Fruit fly (Drosophila melanogaster) whole organism, embryonic: Measurements from ENCODE around the gene corolla.

ENCODE experiments used
- Bdp1 ChIP-seq: fragments of 200-800 bp; sonication (Bioruptor generic); optimal IDR thresholded peaks from 3 replicates; lab custom pipeline; 2016; ENCODE audit warnings: missing biosample characterization, missing genetic modification characterization
- CG12155 ChIP-seq: fragments of 200-800 bp; sonication (Bioruptor generic); optimal IDR thresholded peaks from 3 replicates; lab custom pipeline; 2016; ENCODE audit warnings: missing biosample characterization, missing genetic modification characterization
- CG12942 ChIP-seq: fragments of 200-800 bp; sonication (Bioruptor generic); optimal IDR thresholded peaks from 3 replicates; lab custom pipeline; 2016; ENCODE audit warnings: missing biosample characterization, missing genetic modification characterization
- CG14860 ChIP-seq: fragments of 200-800 bp; sonication (Bioruptor generic); IDR thresholded peaks from 3 replicates; pipeline ENCODE4 v1.3.6; 2022; ENCODE audit warnings: missing biosample characterization, missing genetic modification characterization; ENCODE audit not compliant: partially characterized antibody
- CG15011 ChIP-seq: fragments of 200-800 bp; sonication (Bioruptor generic); optimal IDR thresholded peaks from 3 replicates; lab custom pipeline; 2018; ENCODE audit warnings: missing biosample characterization, mild to moderate bottlenecking, missing genetic modification characterization
- CG16815 ChIP-seq: fragments of 200-800 bp; sonication (Bioruptor generic); optimal IDR thresholded peaks from 3 replicates; lab custom pipeline; 2017; ENCODE audit warnings: missing biosample characterization, mild to moderate bottlenecking, missing genetic modification characterization
- CG17328 ChIP-seq: fragments of 200-800 bp; sonication (Bioruptor generic); IDR thresholded peaks from 2 replicates; pipeline ENCODE4 v1.3.6; 2022; ENCODE audit warnings: missing biosample characterization, missing genetic modification characterization
- CG17612 ChIP-seq: fragments of 200-800 bp; sonication (Bioruptor generic); IDR thresholded peaks from 2 replicates; pipeline ENCODE4 v1.3.6; 2022; ENCODE audit warnings: missing biosample characterization, missing genetic modification characterization
- CG1792 ChIP-seq: fragments of 200-800 bp; sonication (Bioruptor generic); optimal IDR thresholded peaks from 2 replicates; lab custom pipeline; 2016; ENCODE audit warnings: missing biosample characterization, missing genetic modification characterization
- CG2120 ChIP-seq: fragments of 200-800 bp; sonication (Bioruptor generic); optimal IDR thresholded peaks from 3 replicates; lab custom pipeline; 2016; ENCODE audit warnings: missing biosample characterization, missing genetic modification characterization
- CG2875 ChIP-seq: fragments of 200-800 bp; sonication (Bioruptor generic); optimal IDR thresholded peaks from 2 replicates; lab custom pipeline; 2017; ENCODE audit warnings: missing biosample characterization, mild to moderate bottlenecking, missing genetic modification characterization, missing genetic modification reagents
- CG30431 ChIP-seq: fragments of 200-800 bp; sonication (Bioruptor generic); optimal IDR thresholded peaks from 2 replicates; lab custom pipeline; 2017; ENCODE audit warnings: missing biosample characterization, missing genetic modification characterization
- CG3163 ChIP-seq: fragments of 200-800 bp; sonication (Bioruptor generic); optimal IDR thresholded peaks from 3 replicates; lab custom pipeline; 2016; ENCODE audit warnings: missing biosample characterization, missing genetic modification characterization
- CG32532 ChIP-seq: fragments of 200-800 bp; sonication (Bioruptor generic); IDR thresholded peaks from 2 replicates; pipeline ENCODE4 v1.3.6; 2022; ENCODE audit warnings: missing biosample characterization, missing genetic modification characterization
- CG33213 ChIP-seq: fragments of 200-800 bp; sonication (Bioruptor generic); optimal IDR thresholded peaks from 3 replicates; lab custom pipeline; 2016; ENCODE audit warnings: missing biosample characterization, missing genetic modification characterization
- CG34422 ChIP-seq: fragments of 200-800 bp; sonication (Bioruptor generic); IDR thresholded peaks from 3 replicates; pipeline ENCODE4 v1.3.6; 2022; ENCODE audit warnings: missing biosample characterization, missing genetic modification characterization
- CG3838 ChIP-seq: fragments of 200-800 bp; sonication (Bioruptor generic); optimal IDR thresholded peaks from 3 replicates; lab custom pipeline; 2016; ENCODE audit warnings: missing biosample characterization, missing genetic modification characterization
- CG3847 ChIP-seq: fragments of 200-800 bp; sonication (Bioruptor generic); IDR thresholded peaks from 2 replicates; pipeline ENCODE4 v1.3.6; 2022; ENCODE audit warnings: missing biosample characterization, missing genetic modification characterization
- CG6254 ChIP-seq: fragments of 200-800 bp; sonication (Bioruptor generic); optimal IDR thresholded peaks from 3 replicates; lab custom pipeline; 2017; ENCODE audit warnings: mild to moderate bottlenecking, missing biosample characterization, missing genetic modification reagents, missing genetic modification characterization
- CG6654 ChIP-seq: fragments of 200-800 bp; sonication (Bioruptor generic); optimal IDR thresholded peaks from 2 replicates; lab custom pipeline; 2017; ENCODE audit warnings: missing biosample characterization, mild to moderate bottlenecking, missing genetic modification characterization
- CG6765 ChIP-seq: fragments of 200-800 bp; sonication (Bioruptor generic); optimal IDR thresholded peaks from 3 replicates; lab custom pipeline; 2017; ENCODE audit warnings: missing biosample characterization, mild to moderate bottlenecking, missing genetic modification characterization
- CG8924 ChIP-seq: fragments of 200-800 bp; optimal IDR thresholded peaks from 3 replicates; lab custom pipeline; 2019; ENCODE audit warnings: missing biosample characterization, mild to moderate bottlenecking, missing genetic modification characterization, moderate library complexity
- D ChIP-seq, 2 experiments: fragments of 200-800 bp in 1 of 2; fragments of >200 bp in 1 of 2; sonication (Bioruptor generic) in 1 of 2; optimal IDR thresholded peaks; 2 replicates in 1 of 2; 3 replicates in 1 of 2; lab custom pipeline; 2017; ENCODE audit warnings: mild to moderate bottlenecking in 1 of 2, missing biosample characterization in 1 of 2, missing genetic modification characterization in 1 of 2, missing genetic modification reagents in 1 of 2
- D19A ChIP-seq: fragments of 200-800 bp; optimal IDR thresholded peaks from 3 replicates; lab custom pipeline; 2019; ENCODE audit warnings: missing biosample characterization, mild to moderate bottlenecking, missing genetic modification characterization, moderate library complexity
- Dll ChIP-seq: fragments of 200-800 bp; sonication (Bioruptor generic); IDR thresholded peaks from 4 replicates; pipeline ENCODE4 v1.3.6; 2022; ENCODE audit warnings: missing biosample characterization, missing genetic modification characterization; ENCODE audit not compliant: partially characterized antibody
- Doc2 ChIP-seq: fragments of 200-800 bp; sonication (Bioruptor generic); IDR thresholded peaks from 2 replicates; pipeline ENCODE4 v1.3.6; 2022; ENCODE audit warnings: missing biosample characterization, missing genetic modification characterization
- Dref ChIP-seq: fragments of 200-800 bp; sonication (Bioruptor generic); IDR thresholded peaks from 2 replicates; pipeline ENCODE4 v1.3.6; 2022; ENCODE audit warnings: missing biosample characterization, missing genetic modification characterization
- Drgx ChIP-seq: fragments of 200-800 bp; sonication (Bioruptor generic); IDR thresholded peaks from 2 replicates; pipeline ENCODE4 v1.3.6; 2022; ENCODE audit warnings: missing biosample characterization, missing genetic modification characterization
- NC2β ChIP-seq: fragments of 200-800 bp; sonication (Bioruptor generic); optimal IDR thresholded peaks from 2 replicates; lab custom pipeline; 2016; ENCODE audit warnings: missing biosample characterization, missing genetic modification characterization
- PHDP ChIP-seq: fragments of 200-800 bp; sonication (Bioruptor generic); optimal IDR thresholded peaks from 3 replicates; lab custom pipeline; 2018; ENCODE audit warnings: missing biosample characterization, mild to moderate bottlenecking, missing genetic modification characterization, moderate library complexity
- Stat92E ChIP-seq, 3 experiments: fragments of >200 bp in 2 of 3; fragments of 200-800 bp in 1 of 3; sonication (Bioruptor generic) in 1 of 3; optimal IDR thresholded peaks; 2 replicates each; lab custom pipeline; 2017 to 2019; ENCODE audit warnings: missing biosample characterization in 3 of 3, missing genetic modification characterization in 3 of 3, mild to moderate bottlenecking in 1 of 3, moderate library complexity in 1 of 3
- Xrp1 ChIP-seq: fragments of 200-800 bp; sonication (Bioruptor generic); IDR thresholded peaks from 2 replicates; pipeline ENCODE4 v1.3.6; 2022; ENCODE audit warnings: missing biosample characterization, missing genetic modification characterization
- cato ChIP-seq: fragments of 200-800 bp; sonication (Bioruptor generic); optimal IDR thresholded peaks from 2 replicates; lab custom pipeline; 2016; ENCODE audit warnings: missing biosample characterization, missing genetic modification characterization, borderline replicate concordance
- chif ChIP-seq, 2 experiments: fragments of 200-800 bp; sonication (Bioruptor generic); optimal IDR thresholded peaks; 3 replicates each; lab custom pipeline; 2016; ENCODE audit warnings: missing biosample characterization in 2 of 2, missing genetic modification characterization in 2 of 2
- chm ChIP-seq: fragments of 200-800 bp; sonication (Bioruptor generic); IDR thresholded peaks from 2 replicates; pipeline ENCODE4 v1.3.6; 2022; ENCODE audit warnings: missing biosample characterization, missing genetic modification characterization
- croc ChIP-seq: fragments of 200-800 bp; sonication (Bioruptor generic); conservative IDR thresholded peaks from 3 replicates; pipeline ENCODE4 v1.3.6; 2022; ENCODE audit warnings: missing biosample characterization, missing genetic modification characterization
- crp ChIP-seq, 2 experiments: fragments of 200-800 bp; sonication (Bioruptor generic); optimal IDR thresholded peaks; 2 replicates in 1 of 2; 3 replicates in 1 of 2; lab custom pipeline; 2017; ENCODE audit warnings: missing biosample characterization in 2 of 2, missing genetic modification characterization in 2 of 2, mild to moderate bottlenecking in 1 of 2, moderate library complexity in 1 of 2
- fd96Cb ChIP-seq: fragments of 200-800 bp; sonication (Bioruptor generic); optimal IDR thresholded peaks from 2 replicates; lab custom pipeline; 2018; ENCODE audit warnings: missing biosample characterization, mild to moderate bottlenecking, missing genetic modification characterization, moderate library complexity
- hkb ChIP-seq, 2 experiments: fragments of 200-800 bp in 1 of 2; fragments of >200 bp in 1 of 2; sonication (Bioruptor generic) in 1 of 2; IDR thresholded peaks in 1 of 2; optimal IDR thresholded peaks in 1 of 2; 2 replicates each; pipeline versions ENCODE4 v1.3.6 to Lab custom; 2017 to 2022; ENCODE audit warnings: missing biosample characterization in 1 of 2, missing genetic modification characterization in 1 of 2
- jigr1 ChIP-seq: fragments of 200-800 bp; sonication (Bioruptor generic); IDR thresholded peaks from 3 replicates; pipeline ENCODE4 v1.3.6; 2022; ENCODE audit warnings: missing biosample characterization, missing genetic modification characterization
- jing ChIP-seq: fragments of 200-800 bp; sonication (Bioruptor generic); optimal IDR thresholded peaks from 2 replicates; lab custom pipeline; 2018; ENCODE audit warnings: missing biosample characterization, mild to moderate bottlenecking, missing genetic modification characterization
- lola ChIP-seq, 3 experiments: fragments of >200 bp in 2 of 3; fragments of 200-800 bp in 1 of 3; sonication (Bioruptor generic) in 1 of 3; optimal IDR thresholded peaks; 2 replicates each; lab custom pipeline; 2017 to 2019; ENCODE audit warnings: missing biosample characterization in 3 of 3, missing genetic modification characterization in 3 of 3, mild to moderate bottlenecking in 1 of 3, moderate library complexity in 1 of 3
- mld ChIP-seq: fragments of 200-800 bp; sonication (Bioruptor generic); IDR thresholded peaks from 3 replicates; pipeline ENCODE4 v1.3.6; 2022; ENCODE audit warnings: missing biosample characterization, missing genetic modification characterization; ENCODE audit not compliant: partially characterized antibody
- onecut ChIP-seq: fragments of 200-800 bp; sonication (Bioruptor generic); IDR thresholded peaks from 2 replicates; pipeline ENCODE4 v1.3.6; 2022; ENCODE audit warnings: missing biosample characterization, missing genetic modification characterization
- sima ChIP-seq: fragments of 200-800 bp; sonication (Bioruptor generic); optimal IDR thresholded peaks from 2 replicates; lab custom pipeline; 2016; ENCODE audit warnings: missing biosample characterization, missing genetic modification characterization
- sisA ChIP-seq: fragments of 200-800 bp; sonication (Bioruptor generic); IDR thresholded peaks from 2 replicates; pipeline ENCODE4 v1.3.6; 2022; ENCODE audit warnings: missing biosample characterization, missing genetic modification characterization
- slou ChIP-seq: fragments of 200-800 bp; sonication (Bioruptor generic); optimal IDR thresholded peaks from 3 replicates; lab custom pipeline; 2016; ENCODE audit warnings: missing biosample characterization, missing genetic modification characterization
- wor ChIP-seq: fragments of 200-800 bp; sonication (Bioruptor generic); IDR thresholded peaks from 2 replicates; pipeline ENCODE4 v1.3.6; 2022; ENCODE audit warnings: missing biosample characterization, missing genetic modification characterization
- zf30C ChIP-seq: fragments of 200-800 bp; sonication (Bioruptor generic); optimal IDR thresholded peaks from 3 replicates; lab custom pipeline; 2018; ENCODE audit warnings: missing biosample characterization, mild to moderate bottlenecking, missing genetic modification characterization

The corolla gene

DNA sequence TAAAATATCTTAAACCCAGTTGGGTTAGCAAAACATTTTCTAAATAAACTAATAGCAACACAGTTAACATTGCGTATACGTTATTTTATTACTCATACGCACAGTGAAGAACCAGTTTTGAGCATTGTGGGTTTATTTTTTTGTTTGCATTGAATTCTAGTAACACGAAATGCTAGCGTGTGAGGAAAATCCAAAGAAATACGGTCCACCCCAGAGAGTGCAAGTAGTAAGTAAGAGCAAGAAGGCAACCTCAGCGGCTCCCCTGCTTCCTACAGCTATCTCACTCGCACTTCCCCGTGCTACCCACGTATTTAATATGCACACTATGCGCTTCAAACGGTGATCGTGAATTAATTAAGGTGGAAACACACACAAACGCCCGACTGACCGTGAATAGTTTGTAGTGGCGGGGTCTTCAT is 6.9 kb downstream of the corolla start (continued):
- TF ChIP-seq chm (GFP tag; lab: Robert Waterston, UW) = peak; percentile 61
- peak; percentile 72 for TF ChIP-seq CG3847 (GFP tag; lab: Robert Waterston, UW)
- no peak for TF ChIP-seq zf30C
- peak; percentile 61 for TF ChIP-seq Bdp1
- peak; percentile 69 for TF ChIP-seq sisA
- peak; percentile 42 for TF ChIP-seq cato (GFP tag; lab: Kevin White, UChicago)
- TF ChIP-seq D19A (tag; lab: Kevin White, UChicago) = peak; percentile 82
- no peak for TF ChIP-seq Dref (GFP tag; lab: Robert Waterston, UW)
- TF ChIP-seq NC2β (GFP tag; lab: Kevin White, UChicago) = peak; percentile 55
- TF ChIP-seq sima (GFP tag; lab: Kevin White, UChicago) = peak; percentile 30
- peak; percentile 75 for TF ChIP-seq jing (GFP tag; lab: Kevin White, UChicago)
- peak; percentile 52 for TF ChIP-seq CG17612 (GFP tag; lab: Robert Waterston, UW)
- peak; percentile 61 for TF ChIP-seq slou (GFP tag; lab: Kevin White, UChicago)
- peak; percentile 83 for TF ChIP-seq Xrp1 (GFP tag; lab: Robert Waterston, UW)
- TF ChIP-seq jigr1 (GFP tag; lab: Robert Waterston, UW) = no peak
- TF ChIP-seq Stat92E (GFP tag; optimal IDR thresholded peaks at IDR 0.05; lab: Kevin White, UChicago) = no peak
- peak in 1 of 2 experiments; percentile 47 for TF ChIP-seq crp (GFP tag; optimal IDR thresholded peaks at IDR 0.05; lab: Kevin White, UChicago)
- peak; percentile 82 for TF ChIP-seq CG1792 (GFP tag; lab: Kevin White, UChicago)
- peak; percentile 93 for TF ChIP-seq Drgx (GFP tag; lab: Robert Waterston, UW)
- TF ChIP-seq CG8924 (tag; lab: Kevin White, UChicago) = peak; percentile 90
- peak; percentile 93 for TF ChIP-seq PHDP (tag; lab: Kevin White, UChicago)
- TF ChIP-seq CG15011 (GFP tag; lab: Kevin White, UChicago) = peak; percentile 85
- peak; percentile 54 for TF ChIP-seq CG30431 (GFP tag; lab: Kevin White, UChicago)
- TF ChIP-seq CG12942 (GFP tag; lab: Kevin White, UChicago) = peak; percentile 65
- TF ChIP-seq Dll (GFP tag; lab: Robert Waterston, UW) = no peak
- TF ChIP-seq croc (GFP tag; lab: Robert Waterston, UW) = peak; percentile 50; the same call in 2 of the 3 replicates
- peak; percentile 37 for TF ChIP-seq CG3838 (GFP tag; lab: Kevin White, UChicago)
- peak; percentile 86 for TF ChIP-seq CG2120
- TF ChIP-seq CG6254 (GFP tag; lab: Kevin White, UChicago) = peak; percentile 76
- TF ChIP-seq CG34422 (GFP tag; lab: Robert Waterston, UW) = peak; percentile 81; the same call in 2 of the 3 replicates
- TF ChIP-seq CG16815 (GFP tag; lab: Kevin White, UChicago) = peak; percentile 62
- peak; percentile 10 for TF ChIP-seq CG3163 (GFP tag; lab: Kevin White, UChicago)
- TF ChIP-seq CG12155 (GFP tag; lab: Kevin White, UChicago) = peak; percentile 75
- TF ChIP-seq CG2875 = peak; percentile 62
- TF ChIP-seq fd96Cb = peak; percentile 83
- no peak for TF ChIP-seq CG14860 (GFP tag; lab: Robert Waterston, UW)
- TF ChIP-seq lola (GFP tag; optimal IDR thresholded peaks at IDR 0.05; lab: Kevin White, UChicago) = peak in 1 of 3 experiments; percentile 48
- peak; percentile 68 to 78 for TF ChIP-seq chif (GFP tag; optimal IDR thresholded peaks at IDR 0.05; lab: Kevin White, UChicago)
- TF ChIP-seq CG32532 (GFP tag; lab: Robert Waterston, UW) = peak; percentile 83
- TF ChIP-seq Doc2 (GFP tag; lab: Robert Waterston, UW) = no peak
- no peak for TF ChIP-seq mld (GFP tag; lab: Robert Waterston, UW)
- TF ChIP-seq hkb (optimal IDR thresholded peaks at IDR 0.05; lab: Kevin White, UChicago) = no peak
- peak; percentile 89 for TF ChIP-seq hkb (GFP tag; IDR thresholded peaks at IDR 0.05; lab: Robert Waterston, UW)
- peak; percentile 51 for TF ChIP-seq CG33213 (GFP tag; lab: Kevin White, UChicago)
- TF ChIP-seq CG17328 = peak; percentile 50
- peak; percentile 89 for TF ChIP-seq CG6765 (GFP tag; lab: Kevin White, UChicago)
- peak; percentile 50; the same call in 1 of the 2 replicates for TF ChIP-seq wor
- TF ChIP-seq onecut = peak; percentile 75
- peak; percentile 70 for TF ChIP-seq CG6654 (GFP tag; lab: Kevin White, UChicago)
- no peak for TF ChIP-seq D (optimal IDR thresholded peaks at IDR 0.05; lab: Kevin White, UChicago)
- TF ChIP-seq D (GFP tag; optimal IDR thresholded peaks at IDR 0.05; lab: Kevin White, UChicago) = peak; percentile 77
